Fruit fly (Drosophila melanogaster): ENCODE results near the gene CG13693.

Gene CG13693

DNA sequence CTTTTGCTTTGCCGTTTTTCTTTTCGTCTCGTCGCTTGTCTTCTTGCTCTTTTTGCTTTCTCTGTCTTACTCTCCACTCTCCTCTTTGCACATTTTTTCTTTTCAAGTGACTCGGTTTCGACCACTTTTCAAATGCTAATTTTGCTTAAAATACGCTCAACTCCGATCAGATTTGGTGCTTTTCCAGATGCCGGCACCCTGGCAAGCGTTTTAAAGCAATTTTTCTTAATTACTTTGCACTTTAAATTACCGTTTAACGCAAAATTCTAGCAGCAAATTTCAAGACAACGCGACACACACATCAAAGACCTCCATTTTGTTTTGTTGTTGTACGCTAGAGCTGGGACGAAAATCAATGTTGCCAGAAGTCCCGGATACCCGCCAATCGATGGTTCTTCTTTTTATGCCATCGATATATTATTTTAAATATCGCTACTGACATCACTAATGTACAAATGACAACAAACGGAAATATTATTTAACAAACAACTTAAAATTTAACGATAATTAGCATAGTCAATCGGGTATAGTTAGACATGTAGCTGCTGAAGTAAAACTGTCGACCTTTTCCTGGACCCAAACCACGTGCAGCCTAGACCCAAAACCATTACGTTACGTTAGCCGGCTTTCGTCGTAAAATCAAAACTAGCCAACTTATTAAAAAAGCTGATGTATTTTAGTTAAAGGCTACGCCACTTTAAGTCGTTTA is 18.4 kb downstream of the CG13693 start, which contains the start of gene kis (continued):
- peak; percentile 43 for TF ChIP-seq hkb (optimal IDR thresholded peaks at IDR 0.05)
- 0 out of 2 replicates have a peak, but pooled peaks have one; percentile 33 for TF ChIP-seq hkb (GFP tag; IDR thresholded peaks at IDR 0.05)
- peak; percentile 25 for TF ChIP-seq CG7987 (GFP tag; optimal IDR thresholded peaks at IDR 0.05)
- TF ChIP-seq CG34224 (GFP tag; IDR thresholded peaks at IDR 0.05; ENCODE audit: partially characterized antibody): peak; percentile 96
- TF ChIP-seq Lim3 (GFP tag; IDR thresholded peaks at IDR 0.05): no peak
- TF ChIP-seq CG10267 (tag; optimal IDR thresholded peaks at IDR 0.05): peak; percentile 72
- no peak for TF ChIP-seq eve (GFP tag; optimal IDR thresholded peaks at IDR 0.05)
- peak; percentile 47 for TF ChIP-seq CG34376 (GFP tag; optimal IDR thresholded peaks at IDR 0.05)
- TF ChIP-seq sd (tag; optimal IDR thresholded peaks at IDR 0.05): peak; percentile 70
- TF ChIP-seq pnt (GFP tag; optimal IDR thresholded peaks at IDR 0.05): no peak
- TF ChIP-seq dati (GFP tag; IDR thresholded peaks at IDR 0.05): 0 out of 2 replicates have a peak, but pooled peaks have one; percentile 6
- no peak for TF ChIP-seq Elba2 (GFP tag; optimal IDR thresholded peaks at IDR 0.05)
- TF ChIP-seq ro (GFP tag; IDR thresholded peaks at IDR 0.05): no peak
- no peak for TF ChIP-seq Lpt (GFP tag; optimal IDR thresholded peaks at IDR 0.05)
- TF ChIP-seq Aef1 (GFP tag; IDR thresholded peaks at IDR 0.05): peak; percentile 87
- TF ChIP-seq jing (GFP tag; optimal IDR thresholded peaks at IDR 0.05): no peak
- peak; percentile 39; the same call in 2 of the 3 replicates for TF ChIP-seq zfh1 (GFP tag; IDR thresholded peaks at IDR 0.05)
- TF ChIP-seq dysf (GFP tag; IDR thresholded peaks at IDR 0.05): no peak

- TF ChIP-seq Hand (GFP tag; optimal IDR thresholded peaks at IDR 0.05): no peak
- TF ChIP-seq Dp (GFP tag; optimal IDR thresholded peaks at IDR 0.05): peak; percentile 59
- no peak for TF ChIP-seq CG10431 (GFP tag; optimal IDR thresholded peaks at IDR 0.05)
- TF ChIP-seq CG6689 (GFP tag; IDR thresholded peaks at IDR 0.05): no peak
- TF ChIP-seq maf-S (GFP tag; optimal IDR thresholded peaks at IDR 0.05): no peak
- TF ChIP-seq amos (GFP tag; IDR thresholded peaks at IDR 0.05; ENCODE audit: partially characterized antibody): peak; percentile 27; the same call in 1 of the 2 replicates
- no peak for TF ChIP-seq CoRest (tag; optimal IDR thresholded peaks at IDR 0.05)
- no peak for TF ChIP-seq bcd (GFP tag; optimal IDR thresholded peaks at IDR 0.05)
- peak; percentile 28 for TF ChIP-seq CG14710 (tag; optimal IDR thresholded peaks at IDR 0.05)
- peak; percentile 1 for TF ChIP-seq CG1603 (tag; optimal IDR thresholded peaks at IDR 0.05)
- TF ChIP-seq trem (tag; optimal IDR thresholded peaks at IDR 0.05): peak; percentile 10
- TF ChIP-seq CG32772 (GFP tag; IDR thresholded peaks at IDR 0.05): peak; percentile 42; the same call in 1 of the 2 replicates
- TF ChIP-seq tio (GFP tag; optimal IDR thresholded peaks at IDR 0.05): no peak
- TF ChIP-seq Pdp1 (GFP tag; optimal IDR thresholded peaks at IDR 0.05): peak in 1 of 2 experiments; percentile 9
- peak; percentile 63 for TF ChIP-seq CG13287 (GFP tag; IDR thresholded peaks at IDR 0.05; ENCODE audit: partially characterized antibody)
- peak; percentile 69 for TF ChIP-seq Myb (GFP tag; optimal IDR thresholded peaks at IDR 0.05)
- no peak for TF ChIP-seq fd3F (GFP tag; optimal IDR thresholded peaks at IDR 0.05)
- TF ChIP-seq Sin3A (optimal IDR thresholded peaks at IDR 0.05): peak; percentile 43
- TF ChIP-seq fd96Cb (tag; optimal IDR thresholded peaks at IDR 0.05): no peak
- TF ChIP-seq CG14014 (GFP tag; IDR thresholded peaks at IDR 0.05): no peak
- TF ChIP-seq Scr (GFP tag; IDR thresholded peaks at IDR 0.05; ENCODE audit: partially characterized antibody): peak; percentile 22; the same call in 1 of the 2 replicates
- TF ChIP-seq pan (optimal IDR thresholded peaks at IDR 0.05): no peak
- TF ChIP-seq pan (GFP tag; optimal IDR thresholded peaks at IDR 0.05 in 1 of 2, IDR thresholded peaks at IDR 0.05 in 1 of 2): no peak
- TF ChIP-seq Hr51 (GFP tag; optimal IDR thresholded peaks at IDR 0.05): no peak
- TF ChIP-seq Lhr (GFP tag; optimal IDR thresholded peaks at IDR 0.05): peak; percentile 61
- TF ChIP-seq CG9797 (GFP tag; optimal IDR thresholded peaks at IDR 0.05): peak; percentile 79
- peak; percentile 10 for TF ChIP-seq CG33213 (GFP tag; optimal IDR thresholded peaks at IDR 0.05)
- TF ChIP-seq CG4730 (GFP tag; IDR thresholded peaks at IDR 0.05): no peak
- TF ChIP-seq stwl (tag; optimal IDR thresholded peaks at IDR 0.05): peak; percentile 87
- TF ChIP-seq Trl (optimal IDR thresholded peaks at IDR 0.05): no peak
- TF ChIP-seq Trl (GFP tag; optimal IDR thresholded peaks at IDR 0.05): no peak
- TF ChIP-seq CG13894 (tag; optimal IDR thresholded peaks at IDR 0.05): no peak
Observed at dm6 chr2L:252174-252573, 19.9 kb downstream of the CG13693 start, which contains the start of gene Rpp30. TSS of gene Rpp30 (minus strand) at chr2L:252373.

Data from whole organism, embryonic.